Worm (Caenorhabditis elegans) whole organism, L3 larva: Measurements from ENCODE around the gene syg-1.

Source experiments
- R02D3.7 ChIP-seq: fragments of 150-350 bp; optimal IDR thresholded peaks from 2 replicates; lab custom pipeline; 2014; ENCODE audit warnings: missing biosample characterization, missing genetic modification characterization
- ZK546.5 ChIP-seq: sonication (generic microtip); optimal IDR thresholded peaks from 2 replicates; lab custom pipeline; 2017; ENCODE audit warnings: missing biosample characterization, missing genetic modification characterization
- aly-2 ChIP-seq: fragments of 150-350 bp; optimal IDR thresholded peaks from 2 replicates; lab custom pipeline; 2014; ENCODE audit warnings: missing biosample characterization, missing genetic modification characterization
- ama-1 ChIP-seq: fragments of 150-350 bp; optimal IDR thresholded peaks from 2 replicates; lab custom pipeline; 2018
- ceh-16 ChIP-seq: sonication (generic microtip); optimal IDR thresholded peaks from 2 replicates; lab custom pipeline; 2017; ENCODE audit warnings: missing biosample characterization, missing genetic modification characterization
- ceh-28 ChIP-seq: fragments of 150-350 bp; optimal IDR thresholded peaks from 2 replicates; lab custom pipeline; 2014; ENCODE audit warnings: missing biosample characterization, missing genetic modification reagents, missing genetic modification characterization
- ceh-82 ChIP-seq: fragments of 150-350 bp; optimal IDR thresholded peaks from 2 replicates; lab custom pipeline; 2014; ENCODE audit warnings: missing biosample characterization, missing genetic modification characterization
- ceh-9 ChIP-seq: sonication (generic microtip); optimal IDR thresholded peaks from 2 replicates; lab custom pipeline; 2018; ENCODE audit warnings: missing biosample characterization, missing genetic modification characterization
- daf-12 ChIP-seq: fragments of 150-350 bp; optimal IDR thresholded peaks from 2 replicates; lab custom pipeline; 2014; ENCODE audit warnings: missing biosample characterization, missing genetic modification reagents, missing genetic modification characterization
- egl-27 ChIP-seq: sonication (generic microtip); optimal IDR thresholded peaks from 4 replicates; lab custom pipeline; 2017; ENCODE audit warnings: missing biosample characterization, missing genetic modification reagents, missing genetic modification characterization
- egl-5 ChIP-seq: fragments of 150-350 bp; optimal IDR thresholded peaks from 2 replicates; lab custom pipeline; 2017; ENCODE audit warnings: missing biosample characterization, missing genetic modification reagents, missing genetic modification characterization, inconsistent platforms
- elt-1 ChIP-seq: fragments of 150-350 bp; optimal IDR thresholded peaks from 2 replicates; lab custom pipeline; 2014; ENCODE audit warnings: missing biosample characterization, missing genetic modification characterization
- elt-2 ChIP-seq: sonication (generic microtip); optimal IDR thresholded peaks from 2 replicates; lab custom pipeline; 2016; ENCODE audit warnings: missing genetic modification reagents, mild to moderate bottlenecking, missing genetic modification characterization, missing compliant biosample characterization
- elt-3 ChIP-seq, 3 experiments: fragments of 150-350 bp in 1 of 3; sonication (generic microtip) in 2 of 3; optimal IDR thresholded peaks; 2 replicates in 2 of 3; 4 replicates in 1 of 3; lab custom pipeline; 2014 to 2017; ENCODE audit warnings: missing biosample characterization in 3 of 3, missing genetic modification characterization in 3 of 3
- eor-1 ChIP-seq, 2 experiments: fragments of 150-350 bp; optimal IDR thresholded peaks; 2 replicates each; lab custom pipeline; 2014 to 2018; ENCODE audit warnings: missing biosample characterization in 2 of 2, missing genetic modification characterization in 2 of 2
- fkh-10 ChIP-seq: sonication (generic microtip); optimal IDR thresholded peaks from 2 replicates; lab custom pipeline; 2017; ENCODE audit warnings: missing biosample characterization, missing genetic modification reagents, missing genetic modification characterization
- fkh-2 ChIP-seq: fragments of 150-350 bp; optimal IDR thresholded peaks from 2 replicates; lab custom pipeline; 2014; ENCODE audit warnings: missing biosample characterization, missing genetic modification reagents, missing genetic modification characterization
- fos-1 ChIP-seq: fragments of 150-350 bp; optimal IDR thresholded peaks from 2 replicates; lab custom pipeline; 2014; ENCODE audit warnings: missing biosample characterization, missing genetic modification characterization
- hmg-11 ChIP-seq: sonication (generic microtip); optimal IDR thresholded peaks from 2 replicates; lab custom pipeline; 2016; ENCODE audit warnings: missing genetic modification characterization, missing compliant biosample characterization
- jun-1 ChIP-seq: fragments of 150-350 bp; optimal IDR thresholded peaks from 2 replicates; lab custom pipeline; 2014; ENCODE audit warnings: missing biosample characterization, missing genetic modification reagents, missing genetic modification characterization
- lin-15B ChIP-seq: fragments of 150-350 bp; optimal IDR thresholded peaks from 2 replicates; lab custom pipeline; 2014; ENCODE audit warnings: missing biosample characterization, missing genetic modification characterization
- lin-39 ChIP-seq: fragments of 150-350 bp; optimal IDR thresholded peaks from 2 replicates; lab custom pipeline; 2018; ENCODE audit warnings: missing biosample characterization, missing genetic modification reagents, missing genetic modification characterization
- lsy-12 ChIP-seq: sonication (generic microtip); optimal IDR thresholded peaks from 2 replicates; lab custom pipeline; 2016; ENCODE audit warnings: mild to moderate bottlenecking, missing genetic modification characterization, missing compliant biosample characterization
- mdl-1 ChIP-seq: fragments of 150-350 bp; optimal IDR thresholded peaks from 2 replicates; lab custom pipeline; 2014; ENCODE audit warnings: missing biosample characterization, missing genetic modification characterization
- mml-1 ChIP-seq: fragments of 150-350 bp; sonication (generic microtip); optimal IDR thresholded peaks from 3 replicates; lab custom pipeline; 2014; ENCODE audit warnings: missing biosample characterization, missing genetic modification characterization
- nfya-1 ChIP-seq: sonication (generic microtip); optimal IDR thresholded peaks from 2 replicates; lab custom pipeline; 2017; ENCODE audit warnings: missing genetic modification characterization, mild to moderate bottlenecking, missing compliant biosample characterization, antibody characterized with exemption, moderate library complexity; ENCODE audit not compliant: insufficient read depth
- nhr-11 ChIP-seq: fragments of 150-350 bp; optimal IDR thresholded peaks from 2 replicates; lab custom pipeline; 2014; ENCODE audit warnings: missing biosample characterization, missing genetic modification characterization
- nhr-12 ChIP-seq: fragments of 150-350 bp; optimal IDR thresholded peaks from 2 replicates; lab custom pipeline; 2014; ENCODE audit warnings: missing biosample characterization, missing genetic modification characterization
- nhr-23 ChIP-seq: fragments of 150-350 bp; optimal IDR thresholded peaks from 2 replicates; lab custom pipeline; 2014; ENCODE audit warnings: missing biosample characterization, missing genetic modification reagents, missing genetic modification characterization
- nhr-237 ChIP-seq: fragments of 150-350 bp; optimal IDR thresholded peaks from 2 replicates; lab custom pipeline; 2014; ENCODE audit warnings: missing biosample characterization, missing genetic modification characterization
- nhr-25 ChIP-seq: sonication (generic microtip); optimal IDR thresholded peaks from 2 replicates; lab custom pipeline; 2017; ENCODE audit warnings: missing biosample characterization, missing genetic modification characterization
- nhr-28 ChIP-seq: fragments of 150-350 bp; optimal IDR thresholded peaks from 2 replicates; lab custom pipeline; 2014; ENCODE audit warnings: missing biosample characterization, missing genetic modification characterization
- nhr-43 ChIP-seq: sonication (generic microtip); optimal IDR thresholded peaks from 2 replicates; lab custom pipeline; 2016; ENCODE audit warnings: mild to moderate bottlenecking, missing genetic modification characterization, missing compliant biosample characterization; ENCODE audit not compliant: poor library complexity, severe bottlenecking
- nhr-67 ChIP-seq: fragments of 150-350 bp; optimal IDR thresholded peaks from 2 replicates; lab custom pipeline; 2014; ENCODE audit warnings: missing biosample characterization, missing genetic modification characterization
- nhr-76 ChIP-seq: fragments of 150-350 bp; sonication (generic microtip); optimal IDR thresholded peaks from 5 replicates; lab custom pipeline; 2014; ENCODE audit warnings: missing biosample characterization, missing genetic modification characterization
- nhr-77 ChIP-seq: fragments of 150-350 bp; optimal IDR thresholded peaks from 2 replicates; lab custom pipeline; 2014; ENCODE audit warnings: missing biosample characterization, missing genetic modification characterization
- pha-4 ChIP-seq: fragments of 150-350 bp; optimal IDR thresholded peaks from 2 replicates; lab custom pipeline; 2014; ENCODE audit warnings: missing biosample characterization, missing genetic modification reagents, missing genetic modification characterization
- pqm-1 ChIP-seq: fragments of 150-350 bp; optimal IDR thresholded peaks from 2 replicates; lab custom pipeline; 2017; ENCODE audit warnings: missing biosample characterization, missing genetic modification characterization, inconsistent platforms
- sea-2 ChIP-seq: fragments of 150-350 bp; sonication (generic microtip); optimal IDR thresholded peaks from 4 replicates; lab custom pipeline; 2014; ENCODE audit warnings: missing biosample characterization, missing genetic modification reagents, missing genetic modification characterization
- skn-1 ChIP-seq: fragments of 150-350 bp; optimal IDR thresholded peaks from 2 replicates; lab custom pipeline; 2014; ENCODE audit warnings: missing biosample characterization, missing genetic modification characterization
- snpc-4 ChIP-seq: fragments of 150-350 bp; optimal IDR thresholded peaks from 2 replicates; lab custom pipeline; 2014; ENCODE audit warnings: missing biosample characterization, missing genetic modification characterization
- tbx-2 ChIP-seq: sonication (generic microtip); optimal IDR thresholded peaks from 2 replicates; lab custom pipeline; 2016; ENCODE audit warnings: mild to moderate bottlenecking, missing genetic modification characterization, missing compliant biosample characterization
- unc-39 ChIP-seq: sonication (generic microtip); optimal IDR thresholded peaks from 4 replicates; lab custom pipeline; 2017; ENCODE audit warnings: missing biosample characterization, missing genetic modification characterization
- unc-62 ChIP-seq: fragments of 150-350 bp; sonication (generic microtip); optimal IDR thresholded peaks from 4 replicates; lab custom pipeline; 2014; ENCODE audit warnings: missing biosample characterization, missing genetic modification reagents, missing genetic modification characterization
- zag-1 ChIP-seq: fragments of 150-350 bp; optimal IDR thresholded peaks from 2 replicates; lab custom pipeline; 2014; ENCODE audit warnings: missing biosample characterization, missing genetic modification characterization
- ztf-11 ChIP-seq: fragments of 150-350 bp; optimal IDR thresholded peaks from 2 replicates; lab custom pipeline; 2014; ENCODE audit warnings: missing biosample characterization, missing genetic modification characterization
- ztf-4 ChIP-seq: fragments of 150-350 bp; optimal IDR thresholded peaks from 2 replicates; lab custom pipeline; 2014; ENCODE audit warnings: missing biosample characterization, missing genetic modification characterization

Gene syg-1

DNA sequence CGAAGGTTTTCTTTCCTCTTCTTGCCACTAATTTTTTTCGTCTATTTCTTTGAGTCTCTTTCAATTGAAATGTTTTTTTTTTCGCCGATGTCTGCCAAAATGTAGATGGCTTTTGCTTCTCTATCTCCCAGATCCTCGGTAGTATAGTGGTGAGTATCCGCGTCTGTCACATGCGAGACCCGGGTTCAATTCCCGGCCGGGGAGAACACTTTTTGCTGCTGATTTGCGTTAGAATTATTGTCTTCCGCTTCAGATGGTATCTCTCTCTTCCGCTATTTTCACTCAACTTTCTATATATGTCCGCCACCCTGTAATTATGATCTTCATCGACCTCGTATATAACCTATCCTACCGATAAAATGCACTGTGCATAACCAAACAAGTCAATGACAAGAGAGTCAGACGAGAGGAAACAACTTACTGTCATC, 38.3 kb upstream of the syg-1 start:
- TF ChIP-seq lin-15B (peak; percentile 3), nfya-1 (tag; lab: Kevin White, UChicago) (peak; percentile 78), mdl-1 (no peak), nhr-237 (tag; lab: Kevin White, UChicago) (no peak), R02D3.7 (tag; lab: Kevin White, UChicago) (peak; percentile 24), sea-2 (GFP tag; lab: Kevin White, UChicago) (no peak), elt-1 (tag; lab: Kevin White, UChicago) (peak; percentile 39), jun-1 (tag; lab: Kevin White, UChicago) (peak; percentile 70), elt-3 (tag; optimal IDR thresholded peaks at IDR 0.05; lab: Kevin White, UChicago) (peak in 1 of 3 experiments; percentile 51), zag-1 (tag; lab: Kevin White, UChicago) (no peak), fkh-10 (no peak), pqm-1 (tag; lab: Kevin White, UChicago) (peak; percentile 31), unc-62 (no peak), ztf-4 (tag; lab: Kevin White, UChicago) (no peak), fkh-2 (tag; lab: Kevin White, UChicago) (no peak), nhr-23 (tag; lab: Kevin White, UChicago) (peak; percentile 66), aly-2 (no peak), nhr-43 (tag; lab: Kevin White, UChicago) (peak; percentile 59), nhr-76 (tag; lab: Kevin White, UChicago) (no peak), nhr-11 (no peak), ceh-28 (tag; lab: Kevin White, UChicago) (peak; percentile 39), ama-1 (lab: Kevin White, UChicago) (no peak), skn-1 (tag; lab: Kevin White, UChicago) (peak; percentile 75), nhr-12 (tag; lab: Kevin White, UChicago) (no peak), daf-12 (tag; lab: Kevin White, UChicago) (no peak), tbx-2 (tag; lab: Kevin White, UChicago) (peak; percentile 59), lsy-12 (tag; lab: Kevin White, UChicago) (peak; percentile 76), egl-5 (tag; lab: Kevin White, UChicago) (peak; percentile 38), nhr-77 (no peak), nhr-67 (no peak), pha-4 (peak; percentile 57), hmg-11 (tag; lab: Kevin White, UChicago) (peak; percentile 86), mml-1 (no peak), unc-39 (no peak), nhr-25 (tag; lab: Kevin White, UChicago) (peak; percentile 83), egl-27 (tag; lab: Kevin White, UChicago) (peak; percentile 76), lin-39 (tag; lab: Kevin White, UChicago) (peak; percentile 56), fos-1 (no peak), elt-2 (tag; lab: Kevin White, UChicago) (peak; percentile 55), ztf-11 (tag; lab: Kevin White, UChicago) (no peak), nhr-28 (tag; lab: Kevin White, UChicago) (no peak), eor-1 (tag; optimal IDR thresholded peaks at IDR 0.05; lab: Kevin White, UChicago) (no peak), ceh-9 (no peak), ZK546.5 (no peak), ceh-16 (tag; lab: Kevin White, UChicago) (no peak), ceh-82 (tag; lab: Kevin White, UChicago) (peak; percentile 43), snpc-4 (no peak)
